Fruit fly (Drosophila melanogaster) whole organism, embryonic: ENCODE data around the gene dimm.

Source experiments
- CG13123 ChIP-seq: fragments of 200-800 bp; sonication (Bioruptor generic); optimal IDR thresholded peaks from 2 replicates; lab custom pipeline; 2016; ENCODE audit warnings: missing biosample characterization, missing genetic modification characterization
- CG4617 ChIP-seq: fragments of 200-800 bp; sonication (Bioruptor generic); optimal IDR thresholded peaks from 3 replicates; lab custom pipeline; 2016; ENCODE audit warnings: missing biosample characterization, missing genetic modification characterization, borderline replicate concordance
- CG4854 ChIP-seq: fragments of 200-800 bp; sonication (Bioruptor generic); optimal IDR thresholded peaks from 2 replicates; lab custom pipeline; 2016; ENCODE audit warnings: missing biosample characterization, missing genetic modification characterization, inconsistent platforms
- CG5245 ChIP-seq: fragments of 200-800 bp; sonication (Bioruptor generic); optimal IDR thresholded peaks from 3 replicates; lab custom pipeline; 2016; ENCODE audit warnings: missing biosample characterization, missing genetic modification characterization
- CG7963 ChIP-seq: fragments of 200-800 bp; sonication (Bioruptor generic); IDR thresholded peaks from 3 replicates; pipeline ENCODE4 v1.3.6; 2022; ENCODE audit warnings: missing biosample characterization, missing genetic modification characterization; ENCODE audit not compliant: partially characterized antibody
- Hr78 ChIP-seq, 2 experiments: fragments of 200-800 bp in 1 of 2; fragments of >200 bp in 1 of 2; sonication (Bioruptor generic) in 1 of 2; optimal IDR thresholded peaks; 2 replicates each; lab custom pipeline; 2017 to 2019; ENCODE audit warnings: missing biosample characterization in 2 of 2, missing genetic modification characterization in 2 of 2, mild to moderate bottlenecking in 1 of 2, moderate library complexity in 1 of 2
- Neu2 ChIP-seq: fragments of 200-800 bp; sonication (Bioruptor generic); optimal IDR thresholded peaks from 3 replicates; lab custom pipeline; 2016; ENCODE audit warnings: missing biosample characterization, missing genetic modification characterization, borderline replicate concordance
- chm ChIP-seq: fragments of 200-800 bp; sonication (Bioruptor generic); IDR thresholded peaks from 2 replicates; pipeline ENCODE4 v1.3.6; 2022; ENCODE audit warnings: missing biosample characterization, missing genetic modification characterization
- peb ChIP-seq: fragments of 200-800 bp; sonication (Bioruptor generic); IDR thresholded peaks from 2 replicates; pipeline ENCODE4 v1.3.6; 2022; ENCODE audit warnings: missing biosample characterization, missing genetic modification characterization

- TF ChIP-seq CG13123 (GFP tag; lab: Kevin White, UChicago) (no peak), CG7963 (GFP tag; lab: Robert Waterston, UW) (no peak), Hr78 (GFP tag; optimal IDR thresholded peaks at IDR 0.05; lab: Kevin White, UChicago) (no peak), CG4854 (GFP tag; lab: Kevin White, UChicago) (no peak), chm (GFP tag; lab: Robert Waterston, UW) (no peak), CG4617 (no peak), Neu2 (GFP tag; lab: Kevin White, UChicago) (no peak), peb (no peak), CG5245 (GFP tag; lab: Kevin White, UChicago) (no peak)
Measured at dm6 chr2L:21290434-21290833, 41.1 kb upstream of the dimm start, which contains the start of gene Gr39a.
